Worm (Caenorhabditis elegans) whole organism, L1 larva: ENCODE measurements around the gene tric-1B.1.
A peak's percentile ranks its signal among the peaks of the same experiment; 100 is the strongest.

Source experiments
- C04F5.9 ChIP-seq: sonication (generic microtip); optimal IDR thresholded peaks from 2 replicates; lab custom pipeline; 2016; ENCODE audit warnings: missing genetic modification characterization, missing compliant biosample characterization
- C16A3.4 ChIP-seq: fragments of 150-350 bp; optimal IDR thresholded peaks from 2 replicates; lab custom pipeline; 2014; ENCODE audit warnings: missing biosample characterization, missing genetic modification characterization
- F16B12.6 ChIP-seq: fragments of 150-350 bp; optimal IDR thresholded peaks from 2 replicates; lab custom pipeline; 2014; ENCODE audit warnings: missing biosample characterization, missing genetic modification characterization
- Y116A8C.19 ChIP-seq: sonication (generic microtip); optimal IDR thresholded peaks from 2 replicates; lab custom pipeline; 2016; ENCODE audit warnings: missing compliant biosample characterization, missing genetic modification characterization, borderline replicate concordance
- alr-1 ChIP-seq: fragments of 200-800 bp; sonication (Bioruptor generic); optimal IDR thresholded peaks from 2 replicates; lab custom pipeline; 2018; ENCODE audit warnings: borderline replicate concordance, mild to moderate bottlenecking, missing genetic modification characterization, missing compliant biosample characterization
- ama-1 ChIP-seq: fragments of 150-350 bp; optimal IDR thresholded peaks from 2 replicates; lab custom pipeline; 2014
- ceh-63 ChIP-seq: fragments of 200-800 bp; sonication (Bioruptor generic); optimal IDR thresholded peaks from 2 replicates; lab custom pipeline; 2018; ENCODE audit warnings: mild to moderate bottlenecking, missing genetic modification characterization, missing compliant biosample characterization
- ceh-90 ChIP-seq: sonication (generic microtip); optimal IDR thresholded peaks from 2 replicates; lab custom pipeline; 2016; ENCODE audit warnings: missing genetic modification characterization, missing compliant biosample characterization
- ces-1 ChIP-seq: fragments of 150-350 bp; optimal IDR thresholded peaks from 2 replicates; lab custom pipeline; 2014; ENCODE audit warnings: missing biosample characterization, missing genetic modification reagents, missing genetic modification characterization
- dpl-1 ChIP-seq, 3 experiments: fragments of 150-350 bp in 2 of 3; sonication (generic microtip) in 1 of 3; optimal IDR thresholded peaks; 2 replicates each; lab custom pipeline; 2014 to 2017; ENCODE audit warnings: missing biosample characterization in 3 of 3, missing genetic modification characterization in 3 of 3, missing genetic modification reagents in 3 of 3
- dsc-1 ChIP-seq: sonication (generic microtip); optimal IDR thresholded peaks from 2 replicates; lab custom pipeline; 2016; ENCODE audit warnings: mild to moderate bottlenecking, missing genetic modification characterization, missing compliant biosample characterization
- efl-1 ChIP-seq, 4 experiments: fragments of 150-350 bp; optimal IDR thresholded peaks in 3 of 4; peaks in 1 of 4; 1 replicate in 1 of 4; 2 replicates in 3 of 4; lab custom pipeline; 2014; ENCODE audit warnings: missing biosample characterization in 2 of 4, missing genetic modification characterization in 2 of 4, missing genetic modification reagents in 2 of 4
- efl-3 ChIP-seq: fragments of 200-800 bp; sonication (Bioruptor generic); optimal IDR thresholded peaks from 2 replicates; lab custom pipeline; 2018; ENCODE audit warnings: mild to moderate bottlenecking, missing genetic modification characterization, missing compliant biosample characterization
- egl-13 ChIP-seq: sonication (generic microtip); optimal IDR thresholded peaks from 2 replicates; lab custom pipeline; 2016; ENCODE audit warnings: missing genotype, missing genetic modification reagents, missing genetic modification characterization, missing compliant biosample characterization
- egl-27 ChIP-seq, 2 experiments: fragments of 150-350 bp in 1 of 2; sonication (generic microtip); optimal IDR thresholded peaks; 3 replicates each; lab custom pipeline; 2017 to 2018; ENCODE audit warnings: missing biosample characterization in 2 of 2, missing genetic modification characterization in 2 of 2, missing genetic modification reagents in 2 of 2
- elt-2 ChIP-seq: sonication (generic microtip); optimal IDR thresholded peaks from 2 replicates; lab custom pipeline; 2016; ENCODE audit warnings: missing genetic modification characterization, mild to moderate bottlenecking, inconsistent platforms, missing compliant biosample characterization, missing genetic modification reagents
- elt-3 ChIP-seq, 6 experiments: fragments of 150-350 bp in 1 of 6; sonication (generic microtip); optimal IDR thresholded peaks; 2 replicates each; lab custom pipeline; 2017 to 2018; ENCODE audit warnings: missing biosample characterization in 6 of 6, missing genetic modification characterization in 6 of 6, inconsistent platforms in 1 of 6
- ets-5 ChIP-seq: fragments of 200-800 bp; sonication (Bioruptor generic); IDR thresholded peaks from 2 replicates; pipeline ENCODE4 v1.3.6; 2022; ENCODE audit warnings: missing genetic modification characterization, missing compliant biosample characterization
- fkh-10 ChIP-seq: sonication (generic microtip); optimal IDR thresholded peaks from 2 replicates; lab custom pipeline; 2017; ENCODE audit warnings: missing biosample characterization, missing genetic modification reagents, missing genetic modification characterization
- hlh-17 ChIP-seq: fragments of 200-800 bp; sonication (Bioruptor generic); optimal IDR thresholded peaks from 2 replicates; lab custom pipeline; 2018; ENCODE audit warnings: missing genetic modification characterization, mild to moderate bottlenecking, missing compliant biosample characterization, moderate library complexity, borderline replicate concordance
- isw-1 ChIP-seq: fragments of 200-800 bp; sonication (Bioruptor generic); IDR thresholded peaks from 2 replicates; pipeline ENCODE4 v1.3.6; 2022; ENCODE audit warnings: missing genetic modification characterization, missing compliant biosample characterization
- lin-13 ChIP-seq: fragments of 150-350 bp; optimal IDR thresholded peaks from 2 replicates; lab custom pipeline; 2014; ENCODE audit warnings: missing biosample characterization, missing genetic modification reagents, missing genetic modification characterization
- lin-14 ChIP-seq: fragments of 200-800 bp; sonication (Bioruptor generic); optimal IDR thresholded peaks from 2 replicates; lab custom pipeline; 2018; ENCODE audit warnings: mild to moderate bottlenecking, missing genetic modification characterization, moderate library complexity, missing compliant biosample characterization
- lin-35 ChIP-seq, 2 experiments: fragments of 150-350 bp; optimal IDR thresholded peaks; 2 replicates each; lab custom pipeline; 2014; ENCODE audit warnings: missing biosample characterization in 2 of 2, missing genetic modification characterization in 2 of 2, missing genetic modification reagents in 2 of 2
- lin-39 ChIP-seq: fragments of 150-350 bp; optimal IDR thresholded peaks from 2 replicates; lab custom pipeline; 2014; ENCODE audit warnings: missing biosample characterization, missing genetic modification reagents, missing genetic modification characterization
- lsy-2 ChIP-seq, 2 experiments: fragments of 150-350 bp; optimal IDR thresholded peaks; 2 replicates each; lab custom pipeline; 2014; ENCODE audit warnings: missing biosample characterization in 2 of 2, missing genetic modification characterization in 2 of 2
- mdl-1 ChIP-seq, 2 experiments: fragments of 150-350 bp; optimal IDR thresholded peaks; 2 replicates each; lab custom pipeline; 2014 to 2017; ENCODE audit warnings: missing biosample characterization in 2 of 2, missing genetic modification characterization in 2 of 2, inconsistent platforms in 1 of 2
- mep-1 ChIP-seq: fragments of 150-350 bp; optimal IDR thresholded peaks from 2 replicates; lab custom pipeline; 2014; ENCODE audit warnings: missing biosample characterization, missing genetic modification characterization
- nhr-19 ChIP-seq: fragments of 200-800 bp; sonication (Bioruptor generic); conservative IDR thresholded peaks from 2 replicates; pipeline ENCODE4 v1.3.6; 2022; ENCODE audit warnings: missing genetic modification characterization, missing compliant biosample characterization
- nhr-20 ChIP-seq: sonication (generic microtip); optimal IDR thresholded peaks from 2 replicates; lab custom pipeline; 2016; ENCODE audit warnings: mild to moderate bottlenecking, missing genetic modification characterization, missing compliant biosample characterization
- nhr-237 ChIP-seq: fragments of 150-350 bp; optimal IDR thresholded peaks from 2 replicates; lab custom pipeline; 2014; ENCODE audit warnings: missing biosample characterization, missing genetic modification characterization
- nhr-47 ChIP-seq: sonication (generic microtip); optimal IDR thresholded peaks from 2 replicates; lab custom pipeline; 2016; ENCODE audit warnings: mild to moderate bottlenecking, missing genetic modification characterization, moderate library complexity, missing compliant biosample characterization
- nhr-76 ChIP-seq: sonication (generic microtip); optimal IDR thresholded peaks from 2 replicates; lab custom pipeline; 2017; ENCODE audit warnings: missing biosample characterization, missing genetic modification characterization
- nhr-77 ChIP-seq: fragments of 150-350 bp; optimal IDR thresholded peaks from 2 replicates; lab custom pipeline; 2014; ENCODE audit warnings: missing biosample characterization, missing genetic modification characterization
- nhr-84 ChIP-seq: sonication (generic microtip); optimal IDR thresholded peaks from 2 replicates; lab custom pipeline; 2017; ENCODE audit warnings: missing biosample characterization, missing genetic modification characterization
- pax-3 ChIP-seq: fragments of 200-800 bp; sonication (Bioruptor generic); optimal IDR thresholded peaks from 2 replicates; lab custom pipeline; 2018; ENCODE audit warnings: mild to moderate bottlenecking, missing genetic modification characterization, moderate library complexity, missing compliant biosample characterization
- pqm-1 ChIP-seq: sonication (generic microtip); optimal IDR thresholded peaks from 3 replicates; lab custom pipeline; 2017; ENCODE audit warnings: missing biosample characterization, missing genetic modification characterization
- rnt-1 ChIP-seq: sonication (generic microtip); optimal IDR thresholded peaks from 2 replicates; lab custom pipeline; 2016; ENCODE audit warnings: mild to moderate bottlenecking, missing genetic modification characterization, moderate library complexity, missing compliant biosample characterization
- skn-1 ChIP-seq: fragments of 150-350 bp; optimal IDR thresholded peaks from 2 replicates; lab custom pipeline; 2014; ENCODE audit warnings: missing biosample characterization, missing genetic modification characterization
- sox-4 ChIP-seq: sonication (generic microtip); optimal IDR thresholded peaks from 2 replicates; lab custom pipeline; 2016; ENCODE audit warnings: missing genetic modification characterization, missing compliant biosample characterization
- sup-37 ChIP-seq: fragments of 200-800 bp; sonication (Bioruptor generic); optimal IDR thresholded peaks from 2 replicates; lab custom pipeline; 2018; ENCODE audit warnings: mild to moderate bottlenecking, missing genetic modification characterization, missing compliant biosample characterization
- swsn-7 ChIP-seq: sonication (generic microtip); optimal IDR thresholded peaks from 2 replicates; lab custom pipeline; 2016; ENCODE audit warnings: missing genetic modification characterization, missing compliant biosample characterization
- tbx-2 ChIP-seq: sonication (generic microtip); optimal IDR thresholded peaks from 2 replicates; lab custom pipeline; 2016; ENCODE audit warnings: missing genetic modification characterization, missing compliant biosample characterization
- tlp-1 ChIP-seq: fragments of 150-350 bp; optimal IDR thresholded peaks from 2 replicates; lab custom pipeline; 2014; ENCODE audit warnings: missing biosample characterization, missing genetic modification characterization
- unc-30 ChIP-seq: sonication (generic microtip); optimal IDR thresholded peaks from 2 replicates; lab custom pipeline; 2017; ENCODE audit warnings: missing biosample characterization, missing genetic modification characterization
- unc-62 ChIP-seq: fragments of 150-350 bp; optimal IDR thresholded peaks from 2 replicates; lab custom pipeline; 2014; ENCODE audit warnings: missing biosample characterization, missing genetic modification reagents, missing genetic modification characterization
- unc-86 ChIP-seq: sonication (generic microtip); optimal IDR thresholded peaks from 2 replicates; lab custom pipeline; 2016; ENCODE audit warnings: missing genetic modification characterization, missing compliant biosample characterization
- unc-98 ChIP-seq: fragments of 200-800 bp; sonication (Bioruptor generic); IDR thresholded peaks from 2 replicates; pipeline ENCODE4 v1.3.6; 2022; ENCODE audit warnings: missing genetic modification characterization, missing compliant biosample characterization
- xbp-1 ChIP-seq: sonication (generic microtip); optimal IDR thresholded peaks from 2 replicates; lab custom pipeline; 2016; ENCODE audit warnings: missing genetic modification characterization, missing compliant biosample characterization
- zag-1 ChIP-seq: fragments of 150-350 bp; optimal IDR thresholded peaks from 2 replicates; lab custom pipeline; 2014; ENCODE audit warnings: missing biosample characterization, missing genetic modification characterization
- zip-4 ChIP-seq: fragments of 200-800 bp; sonication (Bioruptor generic); optimal IDR thresholded peaks from 2 replicates; lab custom pipeline; 2018; ENCODE audit warnings: mild to moderate bottlenecking, missing genetic modification characterization, moderate library complexity, missing compliant biosample characterization
- ztf-11 ChIP-seq, 2 experiments: sonication (generic microtip); optimal IDR thresholded peaks; 2 replicates each; lab custom pipeline; 2016 to 2017; ENCODE audit warnings: missing genetic modification characterization in 2 of 2, missing biosample characterization in 1 of 2, missing compliant biosample characterization in 1 of 2
- ztf-4 ChIP-seq: fragments of 150-350 bp; optimal IDR thresholded peaks from 2 replicates; lab custom pipeline; 2014; ENCODE audit warnings: missing biosample characterization, missing genetic modification characterization

tric-1B.1 gene

ce11 chrII:12224916-12225406 is 41.1 kb downstream of the tric-1B.1 start, which contains the start of the genes pqn-87 and rsr-2:
pqn-87 (minus strand) TSS chrII:12225086.
rsr-2 (plus strand) TSS chrII:12225356.
- no peak for TF ChIP-seq unc-30
- no peak for TF ChIP-seq tbx-2 (tag; lab: Kevin White, UChicago)
- TF ChIP-seq swsn-7 (tag; lab: Kevin White, UChicago): no peak
- TF ChIP-seq nhr-47 (tag; lab: Kevin White, UChicago): no peak
- no peak for TF ChIP-seq C04F5.9 (tag; lab: Kevin White, UChicago)
- TF ChIP-seq zag-1: no peak
- no peak for TF ChIP-seq unc-62 (GFP tag; lab: Kevin White, UChicago)
- TF ChIP-seq ceh-63 (GFP tag; lab: Kevin White, UChicago): no peak
- peak; percentile 51 to 52 for TF ChIP-seq efl-1 (optimal IDR thresholded peaks at IDR 0.05; lab: Kevin White, UChicago)
- peak in 1 of 2 experiments; percentile 54 for TF ChIP-seq efl-1 (GFP tag; optimal IDR thresholded peaks at IDR 0.05 in 1 of 2; lab: Kevin White, UChicago)
- TF ChIP-seq lin-35 (GFP tag; optimal IDR thresholded peaks at IDR 0.05; lab: Kevin White, UChicago): peak; percentile 49 to 76
- no peak for TF ChIP-seq fkh-10 (GFP tag; lab: Kevin White, UChicago)
- TF ChIP-seq elt-2 (tag; lab: Kevin White, UChicago): no peak
- TF ChIP-seq skn-1: no peak
- no peak for TF ChIP-seq Y116A8C.19 (tag; lab: Kevin White, UChicago)
- no peak for TF ChIP-seq pqm-1 (tag; lab: Kevin White, UChicago)
- TF ChIP-seq zip-4 (GFP tag; lab: Kevin White, UChicago): no peak
- no peak for TF ChIP-seq ztf-4 (tag; lab: Kevin White, UChicago)
- no peak for TF ChIP-seq tlp-1 (tag; lab: Kevin White, UChicago)
- TF ChIP-seq lin-14 (GFP tag; lab: Kevin White, UChicago): no peak
- peak; percentile 37 for TF ChIP-seq xbp-1 (tag; lab: Kevin White, UChicago)
- no peak for TF ChIP-seq egl-27 (tag; optimal IDR thresholded peaks at IDR 0.05; lab: Kevin White, UChicago)
- no peak for TF ChIP-seq efl-3 (GFP tag; lab: Kevin White, UChicago)
- no peak for TF ChIP-seq lin-13 (GFP tag; lab: Kevin White, UChicago)
- TF ChIP-seq lsy-2 (tag; optimal IDR thresholded peaks at IDR 0.05; lab: Kevin White, UChicago): peak; percentile 43 to 69
- no peak for TF ChIP-seq hlh-17 (GFP tag; lab: Kevin White, UChicago)
- TF ChIP-seq elt-3 (tag; optimal IDR thresholded peaks at IDR 0.05; lab: Kevin White, UChicago): no peak
- peak; percentile 7 for TF ChIP-seq F16B12.6
- no peak for TF ChIP-seq nhr-237
- TF ChIP-seq nhr-20 (tag; lab: Kevin White, UChicago): no peak
- peak; percentile 31 to 57 (median 38) for TF ChIP-seq dpl-1 (GFP tag; optimal IDR thresholded peaks at IDR 0.05; lab: Kevin White, UChicago)
- no peak for TF ChIP-seq alr-1
- no peak for TF ChIP-seq egl-13 (tag; lab: Kevin White, UChicago)
- no peak for TF ChIP-seq lin-39 (tag; lab: Kevin White, UChicago)
- TF ChIP-seq unc-98 (GFP tag; lab: Robert Waterston, UW): no peak
- peak in 1 of 2 experiments; percentile 11 for TF ChIP-seq mdl-1 (tag; optimal IDR thresholded peaks at IDR 0.05; lab: Kevin White, UChicago)
- TF ChIP-seq ztf-11 (tag; optimal IDR thresholded peaks at IDR 0.05; lab: Kevin White, UChicago): no peak
- no peak for TF ChIP-seq mep-1 (tag; lab: Kevin White, UChicago)
- no peak for TF ChIP-seq sup-37
- TF ChIP-seq unc-86: no peak
- peak; percentile 40 for TF ChIP-seq C16A3.4 (tag; lab: Kevin White, UChicago)
- TF ChIP-seq nhr-19 (GFP tag; lab: Robert Waterston, UW): no peak
- no peak for TF ChIP-seq ama-1
- peak; percentile 3 for TF ChIP-seq nhr-77 (tag; lab: Kevin White, UChicago)
- no peak for TF ChIP-seq ceh-90 (tag; lab: Kevin White, UChicago)
- no peak for TF ChIP-seq pax-3 (tag; lab: Kevin White, UChicago)
- TF ChIP-seq nhr-84 (tag; lab: Kevin White, UChicago): no peak
- no peak for TF ChIP-seq ets-5 (GFP tag; lab: Robert Waterston, UW)
- no peak for TF ChIP-seq ces-1 (GFP tag; lab: Kevin White, UChicago)
- no peak for TF ChIP-seq rnt-1 (tag; lab: Kevin White, UChicago)
- no peak for TF ChIP-seq isw-1 (GFP tag; lab: Robert Waterston, UW)
- no peak for TF ChIP-seq nhr-76 (tag; lab: Kevin White, UChicago)
- TF ChIP-seq sox-4 (tag; lab: Kevin White, UChicago): no peak
- no peak for TF ChIP-seq dsc-1 (tag; lab: Kevin White, UChicago)
